Fruit fly (Drosophila melanogaster) whole organism, prepupa: ENCODE data around the gene CG8301.

Experiments used
- CG11294 ChIP-seq: fragments of 200-800 bp; sonication (Bioruptor generic); IDR thresholded peaks from 2 replicates; pipeline ENCODE4 v1.3.6; 2022; ENCODE audit warnings: missing biosample characterization, missing genetic modification characterization
- CG11762 ChIP-seq: fragments of 200-800 bp; sonication (Bioruptor generic); optimal IDR thresholded peaks from 3 replicates; lab custom pipeline; 2016; ENCODE audit warnings: missing biosample characterization, missing genetic modification characterization; ENCODE audit not compliant: insufficient read depth
- CG11902 ChIP-seq: fragments of 200-800 bp; sonication (Bioruptor generic); optimal IDR thresholded peaks from 3 replicates; lab custom pipeline; 2016; ENCODE audit warnings: missing biosample characterization, missing genetic modification characterization
- CG15336 ChIP-seq: fragments of 200-800 bp; sonication (Bioruptor generic); IDR thresholded peaks from 2 replicates; pipeline ENCODE4 v1.3.6; 2022; ENCODE audit warnings: missing biosample characterization, missing genetic modification characterization
- CG1621 ChIP-seq: fragments of 200-800 bp; sonication (Bioruptor generic); optimal IDR thresholded peaks from 3 replicates; lab custom pipeline; 2018; ENCODE audit warnings: missing biosample characterization, mild to moderate bottlenecking, missing genetic modification characterization
- CG16779 ChIP-seq: fragments of 200-800 bp; sonication (Bioruptor generic); optimal IDR thresholded peaks from 3 replicates; lab custom pipeline; 2017; ENCODE audit warnings: missing biosample characterization, mild to moderate bottlenecking, missing genetic modification characterization
- CG3032 ChIP-seq: fragments of 200-800 bp; optimal IDR thresholded peaks from 2 replicates; lab custom pipeline; 2019; ENCODE audit warnings: missing biosample characterization, mild to moderate bottlenecking, missing genetic modification characterization, moderate library complexity
- CG31627 ChIP-seq: fragments of 200-800 bp; sonication (Bioruptor generic); optimal IDR thresholded peaks from 3 replicates; lab custom pipeline; 2016; ENCODE audit warnings: missing biosample characterization, missing genetic modification characterization
- CG32006 ChIP-seq: fragments of 200-800 bp; sonication (Bioruptor generic); optimal IDR thresholded peaks from 3 replicates; lab custom pipeline; 2017; ENCODE audit warnings: missing biosample characterization, mild to moderate bottlenecking, missing genetic modification characterization
- CG34406 ChIP-seq: fragments of 200-800 bp; sonication (Bioruptor generic); optimal IDR thresholded peaks from 3 replicates; lab custom pipeline; 2016; ENCODE audit warnings: missing biosample characterization, missing genetic modification characterization
- CG4318 ChIP-seq: fragments of 200-800 bp; sonication (Bioruptor generic); optimal IDR thresholded peaks from 3 replicates; lab custom pipeline; 2017; ENCODE audit warnings: missing biosample characterization, mild to moderate bottlenecking, missing genetic modification characterization
- CG6163 ChIP-seq: fragments of 200-800 bp; sonication (Bioruptor generic); IDR thresholded peaks from 3 replicates; pipeline ENCODE4 v1.3.6; 2022; ENCODE audit warnings: missing biosample characterization, missing genetic modification characterization
- CG6808 ChIP-seq: fragments of 200-800 bp; sonication (Bioruptor generic); optimal IDR thresholded peaks from 3 replicates; lab custom pipeline; 2017; ENCODE audit warnings: missing biosample characterization, missing genetic modification characterization, mild to moderate bottlenecking, moderate library complexity, missing genetic modification reagents
- CG6854 ChIP-seq: fragments of 200-800 bp; sonication (Bioruptor generic); optimal IDR thresholded peaks from 2 replicates; lab custom pipeline; 2017; ENCODE audit warnings: missing biosample characterization, mild to moderate bottlenecking, missing genetic modification characterization
- CG8119 ChIP-seq: fragments of 200-800 bp; sonication (Bioruptor generic); IDR thresholded peaks from 3 replicates; pipeline ENCODE4 v1.3.6; 2022; ENCODE audit warnings: missing biosample characterization, missing genetic modification characterization
- CG8319 ChIP-seq: fragments of 200-800 bp; sonication (Bioruptor generic); optimal IDR thresholded peaks from 3 replicates; lab custom pipeline; 2016; ENCODE audit warnings: missing biosample characterization, missing genetic modification characterization
- CG8632 ChIP-seq: fragments of 200-800 bp; sonication (Bioruptor generic); optimal IDR thresholded peaks from 3 replicates; lab custom pipeline; 2016; ENCODE audit warnings: missing biosample characterization, missing genetic modification characterization
- CG9139 ChIP-seq: fragments of 200-800 bp; sonication (Bioruptor generic); optimal IDR thresholded peaks from 3 replicates; lab custom pipeline; 2017; ENCODE audit warnings: missing biosample characterization, mild to moderate bottlenecking, missing genetic modification characterization
- Eip75B ChIP-seq: fragments of 200-800 bp; sonication (Bioruptor generic); optimal IDR thresholded peaks from 3 replicates; lab custom pipeline; 2016; ENCODE audit warnings: missing biosample characterization, missing genetic modification characterization
- Eip78C ChIP-seq: fragments of 200-800 bp; sonication (Bioruptor generic); peaks from one replicate; lab custom pipeline; 2016; ENCODE audit warnings: missing biosample characterization, missing genetic modification characterization
- Eip93F ChIP-seq: fragments of 200-800 bp; sonication (Bioruptor generic); optimal IDR thresholded peaks from 2 replicates; lab custom pipeline; 2016; ENCODE audit warnings: missing biosample characterization, mild to moderate bottlenecking, missing genetic modification characterization
- Ets21C ChIP-seq: fragments of 200-800 bp; sonication (Bioruptor generic); optimal IDR thresholded peaks from 3 replicates; lab custom pipeline; 2016; ENCODE audit warnings: missing biosample characterization, missing genetic modification characterization
- Gug ChIP-seq: fragments of 200-800 bp; sonication (Bioruptor generic); IDR thresholded peaks from 2 replicates; pipeline ENCODE4 v1.3.6; 2022; ENCODE audit warnings: missing biosample characterization, missing genetic modification characterization
- Hr38 ChIP-seq: sonication (Bioruptor generic); optimal IDR thresholded peaks from 2 replicates; lab custom pipeline; 2016; ENCODE audit warnings: missing biosample characterization, missing genetic modification characterization
- Hr39 ChIP-seq: fragments of 200-800 bp; sonication (Bioruptor generic); optimal IDR thresholded peaks from 2 replicates; lab custom pipeline; 2016; ENCODE audit warnings: missing biosample characterization, missing genetic modification characterization
- Hr4 ChIP-seq: fragments of 200-800 bp; sonication (Bioruptor generic); optimal IDR thresholded peaks from 3 replicates; lab custom pipeline; 2016; ENCODE audit warnings: missing biosample characterization, missing genetic modification characterization
- Lpt ChIP-seq: fragments of 200-800 bp; sonication (Bioruptor generic); optimal IDR thresholded peaks from 3 replicates; lab custom pipeline; 2016; ENCODE audit warnings: missing biosample characterization, missing genetic modification characterization
- OdsH ChIP-seq: fragments of 200-800 bp; sonication (Bioruptor generic); optimal IDR thresholded peaks from 3 replicates; lab custom pipeline; 2016; ENCODE audit warnings: missing biosample characterization, missing genetic modification characterization
- Sox14 ChIP-seq: fragments of 200-800 bp; sonication (Bioruptor generic); optimal IDR thresholded peaks from 3 replicates; lab custom pipeline; 2016; ENCODE audit warnings: missing biosample characterization, missing genetic modification characterization
- Sox15 ChIP-seq: fragments of 200-800 bp; sonication (Bioruptor generic); optimal IDR thresholded peaks from 3 replicates; lab custom pipeline; 2016; ENCODE audit warnings: missing biosample characterization, missing genetic modification characterization
- cyc ChIP-seq: fragments of 200-800 bp; sonication (Bioruptor generic); optimal IDR thresholded peaks from 3 replicates; lab custom pipeline; 2016; ENCODE audit warnings: missing biosample characterization, missing genetic modification characterization
- dac ChIP-seq: fragments of 200-800 bp; sonication (Bioruptor generic); optimal IDR thresholded peaks from 2 replicates; lab custom pipeline; 2017; ENCODE audit warnings: missing biosample characterization, mild to moderate bottlenecking, missing genetic modification characterization
- eg ChIP-seq: fragments of 200-800 bp; sonication (Bioruptor generic); IDR thresholded peaks from 3 replicates; pipeline ENCODE4 v1.3.6; 2022; ENCODE audit warnings: missing biosample characterization, missing genetic modification characterization
- esn ChIP-seq: fragments of 200-800 bp; sonication (Bioruptor generic); optimal IDR thresholded peaks from 2 replicates; lab custom pipeline; 2016; ENCODE audit warnings: missing biosample characterization, mild to moderate bottlenecking, missing genetic modification characterization, moderate library complexity
- lz ChIP-seq: fragments of 200-800 bp; sonication (Bioruptor generic); optimal IDR thresholded peaks from 3 replicates; lab custom pipeline; 2016; ENCODE audit warnings: missing biosample characterization, missing genetic modification characterization
- net ChIP-seq: fragments of 200-800 bp; sonication (Bioruptor generic); optimal IDR thresholded peaks from 3 replicates; lab custom pipeline; 2016; ENCODE audit warnings: missing biosample characterization, missing genetic modification characterization
- spab ChIP-seq: fragments of 200-800 bp; sonication (Bioruptor generic); optimal IDR thresholded peaks from 2 replicates; lab custom pipeline; 2017; ENCODE audit warnings: missing biosample characterization, mild to moderate bottlenecking, missing genetic modification characterization, missing genetic modification reagents
- ss ChIP-seq, 2 experiments: fragments of 200-800 bp; sonication (Bioruptor generic); optimal IDR thresholded peaks; 2 replicates in 1 of 2; 3 replicates in 1 of 2; lab custom pipeline; 2017 to 2018; ENCODE audit warnings: mild to moderate bottlenecking in 2 of 2, missing biosample characterization in 2 of 2, missing genetic modification characterization in 2 of 2, moderate library complexity in 1 of 2
- svp ChIP-seq: fragments of 200-800 bp; sonication (Bioruptor generic); peaks from one replicate; lab custom pipeline; 2016; ENCODE audit warnings: missing biosample characterization, missing genetic modification characterization
- vri ChIP-seq: fragments of 200-800 bp; sonication (Bioruptor generic); optimal IDR thresholded peaks from 3 replicates; lab custom pipeline; 2016; ENCODE audit warnings: missing biosample characterization, mild to moderate bottlenecking, missing genetic modification characterization

CG8301 gene

DNA sequence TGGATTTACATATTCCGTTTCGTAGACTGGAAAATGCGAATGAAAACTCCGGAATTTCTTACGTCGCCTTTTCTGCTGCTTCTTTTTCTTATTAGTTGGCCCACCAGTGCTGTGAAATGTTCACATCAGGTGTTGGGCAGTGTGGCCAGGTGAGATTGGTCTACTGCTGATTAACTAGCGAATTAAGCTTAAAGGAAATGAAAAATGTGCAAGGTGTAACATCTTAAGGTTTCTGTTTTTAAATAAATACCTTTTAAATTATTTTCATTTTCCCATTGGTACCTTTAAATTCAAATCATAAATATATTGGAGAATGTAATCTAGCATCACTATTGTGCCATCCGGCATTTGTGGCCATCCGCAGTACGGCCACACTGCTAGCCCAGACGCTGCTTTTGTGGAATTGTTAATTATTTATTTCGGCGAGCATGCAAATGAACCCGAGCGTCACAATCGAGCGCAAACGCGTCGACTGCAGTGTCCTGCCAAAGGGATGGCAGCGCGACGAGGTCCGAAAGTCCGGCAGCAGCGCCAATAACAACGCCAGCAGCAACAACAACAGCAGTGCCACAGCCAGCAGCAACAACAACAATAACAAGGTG, 21.6 kb upstream of the CG8301 start, which contains the start of the genes AP-1mu and MBD-like (continued):
- TF ChIP-seq Hr38 (no peak), CG6854 (GFP tag; lab: Kevin White, UChicago) (no peak), ss (GFP tag; optimal IDR thresholded peaks at IDR 0.05; lab: Kevin White, UChicago) (no peak), net (GFP tag; lab: Kevin White, UChicago) (no peak), lz (GFP tag; lab: Kevin White, UChicago) (peak; percentile 78)

DNA sequence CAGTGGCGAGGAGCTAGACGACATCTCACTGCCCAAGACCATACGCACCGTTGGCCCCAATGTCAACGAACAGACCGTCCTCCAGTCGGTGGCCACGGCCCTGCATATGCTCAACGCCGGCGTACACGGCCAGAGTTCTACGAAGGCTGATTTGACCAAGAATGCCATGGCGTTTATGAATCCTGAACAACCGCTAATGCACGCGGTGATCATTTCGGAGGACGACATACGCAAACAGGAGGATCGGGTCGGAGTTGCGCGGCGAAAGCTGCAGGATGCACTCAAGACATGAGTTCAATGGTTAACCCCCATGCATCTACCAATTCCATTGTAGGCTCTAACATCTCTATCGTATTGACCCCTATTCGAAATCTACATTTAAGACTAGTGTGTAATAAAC, 20.0 kb upstream of the CG8301 start:
- TF ChIP-seq CG32006 (GFP tag; lab: Kevin White, UChicago) = no peak
- TF ChIP-seq CG6163 (GFP tag; lab: Robert Waterston, UW) = 0 out of 3 replicates have a peak, but pooled peaks have one; percentile 7

DNA sequence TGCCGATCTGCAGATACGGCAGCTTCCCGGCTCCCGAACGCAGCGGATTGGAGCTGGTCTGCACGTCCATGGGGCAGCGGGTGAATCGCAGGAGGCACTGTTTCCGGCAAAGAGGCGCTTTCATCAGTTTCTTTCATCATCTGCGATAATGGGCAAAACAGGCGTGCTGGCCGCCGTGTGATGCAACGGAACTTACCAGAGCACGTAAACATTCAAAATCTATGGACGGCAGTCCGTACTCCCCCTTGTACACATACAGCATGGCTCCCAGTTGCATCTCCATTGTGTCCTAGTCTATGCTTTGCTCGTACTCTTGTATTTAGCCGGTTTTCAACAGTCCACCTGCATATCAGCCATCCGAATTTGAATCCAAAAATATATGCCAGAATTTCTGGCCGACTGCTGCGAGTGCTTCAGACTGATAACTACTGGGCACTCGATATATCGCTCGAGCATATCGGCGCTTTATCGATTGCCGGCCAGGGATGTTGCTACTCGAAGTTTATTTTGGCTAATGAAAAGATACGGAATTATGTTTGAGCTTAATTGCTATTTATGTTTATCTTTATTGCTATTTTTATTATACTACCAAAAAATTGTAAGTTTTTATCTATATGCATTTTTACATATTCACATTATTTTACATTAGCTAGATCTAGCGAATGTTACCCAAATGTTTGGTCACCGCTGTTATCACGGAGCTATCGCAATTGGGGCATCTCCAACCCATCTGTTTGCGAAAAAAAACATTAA, 17.7 kb upstream of the CG8301 start, which contains the start of the genes CG9393 and Vps45:
Gene CG9393 (minus strand): TSS at position 434 of the 753 bp plus-strand sequence.
Gene Vps45 (plus strand): TSS at position 685 of the 753 bp plus-strand sequence.
- TF ChIP-seq esn (GFP tag; lab: Kevin White, UChicago) = peak; percentile 74
- TF ChIP-seq CG3032 = peak; percentile 62
- peak; percentile 68 for TF ChIP-seq lz (GFP tag; lab: Kevin White, UChicago)
- TF ChIP-seq CG8119 (GFP tag; lab: Robert Waterston, UW) = no peak
- TF ChIP-seq Hr4 (GFP tag; lab: Kevin White, UChicago) = no peak
- TF ChIP-seq CG15336 (GFP tag; lab: Robert Waterston, UW) = 0 out of 2 replicates have a peak, but pooled peaks have one; percentile 24
- peak; percentile 67 for TF ChIP-seq CG31627 (GFP tag; lab: Kevin White, UChicago)
- TF ChIP-seq Sox15 = peak; percentile 14
- no peak for TF ChIP-seq Hr39
- peak; percentile 68 for TF ChIP-seq cyc
- TF ChIP-seq vri (GFP tag; lab: Kevin White, UChicago) = peak; percentile 61
- peak; percentile 49 for TF ChIP-seq Eip93F (GFP tag; lab: Kevin White, UChicago)
- TF ChIP-seq CG11902 (GFP tag; lab: Kevin White, UChicago) = peak; percentile 20

DNA sequence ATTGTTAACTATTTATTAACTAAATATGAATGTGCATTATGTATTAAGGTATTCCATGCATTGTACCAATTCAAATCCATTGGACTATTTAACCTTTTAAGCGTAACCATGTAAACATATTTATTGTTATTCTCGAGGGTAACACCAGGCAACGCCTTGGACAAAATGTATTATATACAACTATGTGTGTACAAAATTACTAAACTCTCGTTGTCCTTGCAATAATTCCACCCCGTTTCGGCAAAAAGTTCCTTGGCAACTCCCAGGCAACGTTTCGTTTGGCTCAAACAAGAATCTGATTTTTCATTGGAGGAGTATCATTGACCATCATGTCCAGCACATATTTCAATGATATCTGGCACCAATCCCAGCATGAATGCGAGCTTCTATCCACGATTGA, 15.2 kb upstream of the CG8301 start, which contains the start of gene CG16789:
Gene CG16789 (plus strand): TSS at position 301 of the 400 bp plus-strand sequence.
- TF ChIP-seq dac (no peak), OdsH (GFP tag; lab: Kevin White, UChicago) (no peak), Eip93F (GFP tag; lab: Kevin White, UChicago) (no peak), CG6808 (no peak), Gug (GFP tag; lab: Robert Waterston, UW) (no peak), CG34406 (no peak), CG11762 (no peak), ss (GFP tag; optimal IDR thresholded peaks at IDR 0.05; lab: Kevin White, UChicago) (no peak), Hr38 (no peak), CG8319 (GFP tag; lab: Kevin White, UChicago) (no peak), Lpt (no peak)

DNA sequence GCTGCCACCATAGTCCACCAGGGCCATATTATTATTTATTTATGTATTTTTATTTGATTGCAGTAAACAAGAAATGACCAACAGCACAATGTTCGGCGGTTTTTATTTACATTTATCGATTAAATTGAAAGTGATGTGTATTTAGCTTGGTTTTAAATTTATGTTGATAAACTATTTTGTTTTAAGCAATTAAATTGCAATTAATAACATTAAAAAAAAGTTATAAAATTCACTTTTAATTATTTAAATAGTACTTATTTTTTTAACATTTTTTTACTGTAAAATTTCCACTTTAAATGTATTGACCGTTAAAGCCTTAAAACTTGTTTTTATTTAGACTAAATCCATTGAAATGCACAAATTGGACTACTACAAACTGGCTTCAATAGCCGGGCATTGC, 11.0 kb upstream of the CG8301 start, which contains the start of gene CG16790:
Gene CG16790 (minus strand): TSS at position 101 of the 400 bp plus-strand sequence.
- no peak for TF ChIP-seq Ets21C (GFP tag; lab: Kevin White, UChicago)
- no peak for TF ChIP-seq svp (GFP tag; lab: Kevin White, UChicago)
- TF ChIP-seq spab (GFP tag; lab: Kevin White, UChicago) = no peak
- no peak for TF ChIP-seq CG15336 (GFP tag; lab: Robert Waterston, UW)
- no peak for TF ChIP-seq Eip93F (GFP tag; lab: Kevin White, UChicago)
- no peak for TF ChIP-seq CG9139 (GFP tag; lab: Kevin White, UChicago)
- TF ChIP-seq CG16779 (tag; lab: Kevin White, UChicago) = no peak
- TF ChIP-seq lz (GFP tag; lab: Kevin White, UChicago) = no peak
- TF ChIP-seq eg (GFP tag; lab: Robert Waterston, UW) = no peak
- TF ChIP-seq CG11294 (GFP tag; lab: Robert Waterston, UW) = no peak
- no peak for TF ChIP-seq net (GFP tag; lab: Kevin White, UChicago)
- TF ChIP-seq Eip78C (GFP tag; lab: Kevin White, UChicago) = no peak
- TF ChIP-seq Sox14 (GFP tag; lab: Kevin White, UChicago) = no peak
- no peak for TF ChIP-seq CG4318 (GFP tag; lab: Kevin White, UChicago)
- no peak for TF ChIP-seq Sox15
- no peak for TF ChIP-seq CG34406
- TF ChIP-seq CG1621 (tag; lab: Kevin White, UChicago) = no peak
- no peak for TF ChIP-seq CG8632
- TF ChIP-seq Eip75B (GFP tag; lab: Kevin White, UChicago) = no peak
- no peak for TF ChIP-seq vri (GFP tag; lab: Kevin White, UChicago)
